Worm (Caenorhabditis elegans) whole organism, L1 larva: Measurements from ENCODE around the gene unc-49.

Experiments used
- C04F5.9 ChIP-seq: sonication (generic microtip); optimal IDR thresholded peaks from 2 replicates; lab custom pipeline; 2016; ENCODE audit warnings: missing genetic modification characterization, missing compliant biosample characterization
- ama-1 ChIP-seq: fragments of 150-350 bp; optimal IDR thresholded peaks from 2 replicates; lab custom pipeline; 2014
- ceh-82 ChIP-seq, 3 experiments: fragments of 150-350 bp in 1 of 3; sonication (generic microtip) in 2 of 3; optimal IDR thresholded peaks; 2 replicates each; lab custom pipeline; 2014 to 2017; ENCODE audit warnings: missing biosample characterization in 3 of 3, missing genetic modification characterization in 3 of 3
- fkh-10 ChIP-seq: sonication (generic microtip); optimal IDR thresholded peaks from 2 replicates; lab custom pipeline; 2017; ENCODE audit warnings: missing biosample characterization, missing genetic modification reagents, missing genetic modification characterization
- fkh-4 ChIP-seq: sonication (generic microtip); optimal IDR thresholded peaks from 2 replicates; lab custom pipeline; 2016; ENCODE audit warnings: missing compliant biosample characterization, missing genetic modification characterization, borderline replicate concordance
- mdl-1 ChIP-seq, 2 experiments: fragments of 150-350 bp; optimal IDR thresholded peaks; 2 replicates each; lab custom pipeline; 2014 to 2017; ENCODE audit warnings: missing biosample characterization in 2 of 2, missing genetic modification characterization in 2 of 2, inconsistent platforms in 1 of 2
- nhr-28 ChIP-seq: fragments of 150-350 bp; optimal IDR thresholded peaks from 2 replicates; lab custom pipeline; 2014; ENCODE audit warnings: missing biosample characterization, missing genetic modification characterization
- snpc-4 ChIP-seq: fragments of 150-350 bp; optimal IDR thresholded peaks from 2 replicates; lab custom pipeline; 2014; ENCODE audit warnings: missing biosample characterization, missing genetic modification characterization

DNA sequence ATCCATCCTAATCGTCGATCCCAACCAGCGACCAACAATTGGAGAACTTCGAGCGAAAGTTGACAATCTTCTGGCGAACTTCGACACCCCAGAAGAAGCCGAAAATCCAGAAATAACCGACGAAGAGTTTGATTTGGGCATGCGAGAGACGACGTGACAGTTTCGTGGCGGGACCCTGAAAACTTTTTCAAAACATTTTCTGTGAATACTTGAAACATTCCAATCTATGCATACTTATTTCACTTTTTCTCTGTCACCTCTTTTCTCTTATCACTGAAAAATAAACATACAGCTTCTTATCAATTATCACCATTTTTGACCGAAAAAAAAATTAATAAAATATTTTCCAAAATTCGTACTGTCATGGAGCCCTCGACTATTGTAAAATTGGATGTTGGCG is 38.6 kb upstream of the unc-49 start, which contains the start of gene D2045.8:
- TF ChIP-seq ama-1 (lab: Kevin White, UChicago) (no peak), C04F5.9 (tag; lab: Kevin White, UChicago) (no peak), fkh-10 (GFP tag; lab: Kevin White, UChicago) (no peak), fkh-4 (tag; lab: Kevin White, UChicago) (no peak), mdl-1 (tag; optimal IDR thresholded peaks at IDR 0.05; lab: Kevin White, UChicago) (no peak), snpc-4 (tag; lab: Kevin White, UChicago) (no peak), nhr-28 (tag; lab: Kevin White, UChicago) (no peak), ceh-82 (tag; optimal IDR thresholded peaks at IDR 0.05; lab: Kevin White, UChicago) (no peak)
